Worm (Caenorhabditis elegans) whole organism, L3 larva: ENCODE measurements around the gene sri-66.

Experiments used
- ceh-16 ChIP-seq: sonication (generic microtip); optimal IDR thresholded peaks from 2 replicates; lab custom pipeline; 2017; ENCODE audit warnings: missing biosample characterization, missing genetic modification characterization
- ceh-82 ChIP-seq: fragments of 150-350 bp; optimal IDR thresholded peaks from 2 replicates; lab custom pipeline; 2014; ENCODE audit warnings: missing biosample characterization, missing genetic modification characterization
- elt-3 ChIP-seq, 3 experiments: fragments of 150-350 bp in 1 of 3; sonication (generic microtip) in 2 of 3; optimal IDR thresholded peaks; 2 replicates in 2 of 3; 4 replicates in 1 of 3; lab custom pipeline; 2014 to 2017; ENCODE audit warnings: missing biosample characterization in 3 of 3, missing genetic modification characterization in 3 of 3
- mdl-1 ChIP-seq: fragments of 150-350 bp; optimal IDR thresholded peaks from 2 replicates; lab custom pipeline; 2014; ENCODE audit warnings: missing biosample characterization, missing genetic modification characterization
- nhr-77 ChIP-seq: fragments of 150-350 bp; optimal IDR thresholded peaks from 2 replicates; lab custom pipeline; 2014; ENCODE audit warnings: missing biosample characterization, missing genetic modification characterization
- pha-4 ChIP-seq: fragments of 150-350 bp; optimal IDR thresholded peaks from 2 replicates; lab custom pipeline; 2014; ENCODE audit warnings: missing biosample characterization, missing genetic modification reagents, missing genetic modification characterization
- sea-2 ChIP-seq: fragments of 150-350 bp; sonication (generic microtip); optimal IDR thresholded peaks from 4 replicates; lab custom pipeline; 2014; ENCODE audit warnings: missing biosample characterization, missing genetic modification reagents, missing genetic modification characterization
- snpc-4 ChIP-seq: fragments of 150-350 bp; optimal IDR thresholded peaks from 2 replicates; lab custom pipeline; 2014; ENCODE audit warnings: missing biosample characterization, missing genetic modification characterization
- unc-39 ChIP-seq: sonication (generic microtip); optimal IDR thresholded peaks from 4 replicates; lab custom pipeline; 2017; ENCODE audit warnings: missing biosample characterization, missing genetic modification characterization

- TF ChIP-seq elt-3 (tag; optimal IDR thresholded peaks at IDR 0.05; lab: Kevin White, UChicago), result no peak
- no peak for TF ChIP-seq ceh-82 (tag; lab: Kevin White, UChicago)
- TF ChIP-seq ceh-16 (tag; lab: Kevin White, UChicago), result no peak
- TF ChIP-seq sea-2 (GFP tag; lab: Kevin White, UChicago), result no peak
- TF ChIP-seq unc-39 (tag; lab: Kevin White, UChicago), result no peak
- no peak for TF ChIP-seq nhr-77 (tag; lab: Kevin White, UChicago)
- no peak for TF ChIP-seq mdl-1 (tag; lab: Kevin White, UChicago)
- no peak for TF ChIP-seq pha-4
- no peak for TF ChIP-seq snpc-4 (tag; lab: Kevin White, UChicago)
Measured at ce11 chrV:17089931-17090429, 29.9 kb downstream of the sri-66 start, which contains the start of gene srh-237.
